Fruit fly (Drosophila melanogaster) whole organism, embryonic: ENCODE data around the gene SecCl.

Experiments used
- Awh ChIP-seq: fragments of 200-800 bp; sonication (Bioruptor generic); IDR thresholded peaks from 2 replicates; pipeline ENCODE4, ENCODE4 v1.3.6; 2022; ENCODE audit warnings: missing biosample characterization, missing genetic modification characterization
- Blimp-1 ChIP-seq: fragments of 200-800 bp; sonication (Bioruptor generic); optimal IDR thresholded peaks from 3 replicates; lab custom pipeline; 2018; ENCODE audit warnings: missing biosample characterization, missing genetic modification characterization, mild to moderate bottlenecking, moderate library complexity, missing genetic modification reagents
- CG10959 ChIP-seq: fragments of 200-800 bp; sonication (Bioruptor generic); IDR thresholded peaks from 2 replicates; pipeline ENCODE4 v1.3.6; 2022; ENCODE audit warnings: missing biosample characterization, missing genetic modification characterization
- CG11398 ChIP-seq: fragments of 200-800 bp; sonication (Bioruptor generic); optimal IDR thresholded peaks from 2 replicates; lab custom pipeline; 2016; ENCODE audit warnings: missing biosample characterization, missing genetic modification characterization
- CG11723 ChIP-seq: fragments of 200-800 bp; sonication (Bioruptor generic); optimal IDR thresholded peaks from 2 replicates; lab custom pipeline; 2017; ENCODE audit warnings: missing biosample characterization, mild to moderate bottlenecking, missing genetic modification characterization
- CG1233 ChIP-seq: fragments of 200-800 bp; sonication (Bioruptor generic); optimal IDR thresholded peaks from 4 replicates; lab custom pipeline; 2018; ENCODE audit warnings: missing biosample characterization, mild to moderate bottlenecking, missing genetic modification characterization
- CG13296 ChIP-seq: fragments of 200-800 bp; sonication (Bioruptor generic); optimal IDR thresholded peaks from 3 replicates; lab custom pipeline; 2018; ENCODE audit warnings: missing biosample characterization, mild to moderate bottlenecking, missing genetic modification characterization
- CG1647 ChIP-seq: fragments of 200-800 bp; sonication (Bioruptor generic); optimal IDR thresholded peaks from 3 replicates; lab custom pipeline; 2016; ENCODE audit warnings: missing biosample characterization, missing genetic modification characterization
- CG17568 ChIP-seq: fragments of 200-800 bp; sonication (Bioruptor generic); optimal IDR thresholded peaks from 2 replicates; lab custom pipeline; 2018; ENCODE audit warnings: missing biosample characterization, mild to moderate bottlenecking, missing genetic modification characterization, moderate library complexity
- CG17802 ChIP-seq: fragments of 200-800 bp; sonication (Bioruptor generic); optimal IDR thresholded peaks from 2 replicates; lab custom pipeline; 2018; ENCODE audit warnings: missing biosample characterization, mild to moderate bottlenecking, missing genetic modification characterization, moderate library complexity
- CG17829 ChIP-seq: fragments of 200-800 bp; optimal IDR thresholded peaks from 2 replicates; lab custom pipeline; 2019; ENCODE audit warnings: missing biosample characterization, mild to moderate bottlenecking, missing genetic modification characterization, moderate library complexity
- CG2120 ChIP-seq: fragments of 200-800 bp; sonication (Bioruptor generic); optimal IDR thresholded peaks from 3 replicates; lab custom pipeline; 2016; ENCODE audit warnings: missing biosample characterization, missing genetic modification characterization
- CG33557 ChIP-seq: fragments of 200-800 bp; sonication (Bioruptor generic); optimal IDR thresholded peaks from 2 replicates; lab custom pipeline; 2019; ENCODE audit warnings: missing biosample characterization, mild to moderate bottlenecking, missing genetic modification characterization, moderate library complexity
- CG34376 ChIP-seq: fragments of 200-800 bp; sonication (Bioruptor generic); optimal IDR thresholded peaks from 2 replicates; lab custom pipeline; 2018; ENCODE audit warnings: missing biosample characterization, mild to moderate bottlenecking, missing genetic modification characterization
- CG4328 ChIP-seq: fragments of 200-800 bp; sonication (Bioruptor generic); optimal IDR thresholded peaks from 3 replicates; lab custom pipeline; 2017; ENCODE audit warnings: missing biosample characterization, missing genetic modification reagents, missing genetic modification characterization
- CG6175 ChIP-seq: fragments of 200-800 bp; sonication (Bioruptor generic); IDR thresholded peaks from 3 replicates; pipeline ENCODE4 v1.3.6; 2022; ENCODE audit warnings: missing biosample characterization, missing genetic modification characterization
- CG6272 ChIP-seq: fragments of 200-800 bp; sonication (Bioruptor generic); IDR thresholded peaks from 2 replicates; pipeline ENCODE4 v1.3.6; 2022; ENCODE audit warnings: missing biosample characterization, missing genetic modification characterization
- CG6654 ChIP-seq: fragments of 200-800 bp; sonication (Bioruptor generic); optimal IDR thresholded peaks from 2 replicates; lab custom pipeline; 2017; ENCODE audit warnings: missing biosample characterization, mild to moderate bottlenecking, missing genetic modification characterization
- CG6813 ChIP-seq: fragments of 200-800 bp; sonication (Bioruptor generic); optimal IDR thresholded peaks from 2 replicates; lab custom pipeline; 2017; ENCODE audit warnings: missing biosample characterization, missing genetic modification characterization, mild to moderate bottlenecking, moderate library complexity, missing genetic modification reagents
- CG9932 ChIP-seq: fragments of 200-800 bp; sonication (Bioruptor generic); IDR thresholded peaks from 2 replicates; pipeline ENCODE4 v1.3.6; 2022; ENCODE audit warnings: missing biosample characterization, missing genetic modification characterization
- CTCF ChIP-seq: fragments of 200-800 bp; sonication (Bioruptor generic); optimal IDR thresholded peaks from 2 replicates; lab custom pipeline; 2017; ENCODE audit warnings: missing biosample characterization, mild to moderate bottlenecking, missing genetic modification characterization, moderate library complexity
- D19A ChIP-seq: fragments of 200-800 bp; optimal IDR thresholded peaks from 3 replicates; lab custom pipeline; 2019; ENCODE audit warnings: missing biosample characterization, mild to moderate bottlenecking, missing genetic modification characterization, moderate library complexity
- Dek ChIP-seq: fragments of 200-800 bp; sonication (Bioruptor generic); optimal IDR thresholded peaks from 3 replicates; lab custom pipeline; 2019; ENCODE audit warnings: missing biosample characterization, mild to moderate bottlenecking, missing genetic modification characterization, moderate library complexity
- Dip2 ChIP-seq: fragments of 200-800 bp; sonication (Bioruptor generic); IDR thresholded peaks from 2 replicates; pipeline ENCODE4 v1.3.6; 2022; ENCODE audit warnings: missing biosample characterization, missing genetic modification characterization
- Dp ChIP-seq: fragments of 200-800 bp; sonication (Bioruptor generic); optimal IDR thresholded peaks from 2 replicates; lab custom pipeline; 2018; ENCODE audit warnings: missing biosample characterization, mild to moderate bottlenecking, missing genetic modification characterization, moderate library complexity
- E2f2 ChIP-seq: fragments of 200-800 bp; sonication (Bioruptor generic); IDR thresholded peaks from 2 replicates; pipeline ENCODE4 v1.3.6; 2022; ENCODE audit warnings: missing biosample characterization, missing genetic modification characterization
- Hr51 ChIP-seq, 2 experiments: fragments of 200-800 bp; sonication (Bioruptor generic); optimal IDR thresholded peaks; 2 replicates in 1 of 2; 3 replicates in 1 of 2; lab custom pipeline; 2016 to 2018; ENCODE audit warnings: missing biosample characterization in 2 of 2, missing genetic modification characterization in 2 of 2, mild to moderate bottlenecking in 1 of 2, moderate library complexity in 1 of 2
- Hsf ChIP-seq: fragments of 200-800 bp; sonication (Bioruptor generic); optimal IDR thresholded peaks from 3 replicates; lab custom pipeline; 2016; ENCODE audit warnings: missing biosample characterization, missing genetic modification characterization
- NC2β ChIP-seq: fragments of 200-800 bp; sonication (Bioruptor generic); optimal IDR thresholded peaks from 2 replicates; lab custom pipeline; 2016; ENCODE audit warnings: missing biosample characterization, missing genetic modification characterization
- Six4 ChIP-seq: fragments of 200-800 bp; sonication (Bioruptor generic); optimal IDR thresholded peaks from 2 replicates; lab custom pipeline; 2016; ENCODE audit warnings: missing biosample characterization, missing genetic modification characterization
- Sox100B ChIP-seq: fragments of 200-800 bp; sonication (Bioruptor generic); optimal IDR thresholded peaks from 3 replicates; lab custom pipeline; 2018; ENCODE audit warnings: missing biosample characterization, mild to moderate bottlenecking, missing genetic modification characterization
- Trl ChIP-seq, 3 experiments: fragments of >200 bp in 2 of 3; fragments of 200-800 bp in 1 of 3; sonication (Bioruptor generic) in 1 of 3; optimal IDR thresholded peaks; 2 replicates in 1 of 3; 3 replicates in 2 of 3; lab custom pipeline; 2016 to 2017; ENCODE audit warnings: missing biosample characterization in 1 of 3, missing genetic modification characterization in 1 of 3
- Xbp1 ChIP-seq: fragments of 200-800 bp; sonication (Bioruptor generic); optimal IDR thresholded peaks from 3 replicates; lab custom pipeline; 2016; ENCODE audit warnings: missing biosample characterization, mild to moderate bottlenecking, missing genetic modification characterization
- az2 ChIP-seq: fragments of 200-800 bp; sonication (Bioruptor generic); optimal IDR thresholded peaks from 3 replicates; lab custom pipeline; 2016; ENCODE audit warnings: missing biosample characterization, missing genetic modification characterization
- crp ChIP-seq, 2 experiments: fragments of 200-800 bp; sonication (Bioruptor generic); optimal IDR thresholded peaks; 2 replicates in 1 of 2; 3 replicates in 1 of 2; lab custom pipeline; 2017; ENCODE audit warnings: missing biosample characterization in 2 of 2, missing genetic modification characterization in 2 of 2, mild to moderate bottlenecking in 1 of 2, moderate library complexity in 1 of 2
- dati ChIP-seq: fragments of 200-800 bp; sonication (Bioruptor generic); IDR thresholded peaks from 2 replicates; pipeline ENCODE4 v1.3.6; 2022; ENCODE audit warnings: missing biosample characterization, missing genetic modification characterization
- fd102C ChIP-seq: fragments of 200-800 bp; sonication (Bioruptor generic); optimal IDR thresholded peaks from 2 replicates; lab custom pipeline; 2018; ENCODE audit warnings: missing biosample characterization, mild to moderate bottlenecking, missing genetic modification characterization, moderate library complexity
- gfzf ChIP-seq: fragments of 200-800 bp; sonication (Bioruptor generic); optimal IDR thresholded peaks from 2 replicates; lab custom pipeline; 2016; ENCODE audit warnings: missing biosample characterization, mild to moderate bottlenecking, missing genetic modification characterization, moderate library complexity
- ind ChIP-seq: fragments of 200-800 bp; sonication (Bioruptor generic); optimal IDR thresholded peaks from 3 replicates; lab custom pipeline; 2016; ENCODE audit warnings: missing biosample characterization, missing genetic modification characterization
- jumu ChIP-seq: fragments of 200-800 bp; sonication (Bioruptor generic); optimal IDR thresholded peaks from 3 replicates; lab custom pipeline; 2016; ENCODE audit warnings: missing biosample characterization, missing genetic modification characterization
- klu ChIP-seq: fragments of 200-800 bp; sonication (Bioruptor generic); IDR thresholded peaks from 2 replicates; pipeline ENCODE4 v1.3.6; 2022; ENCODE audit warnings: missing biosample characterization, missing genetic modification characterization
- lab ChIP-seq: fragments of 200-800 bp; sonication (Bioruptor generic); optimal IDR thresholded peaks from 3 replicates; lab custom pipeline; 2017; ENCODE audit warnings: missing biosample characterization, missing genetic modification characterization, mild to moderate bottlenecking, moderate library complexity, missing genetic modification reagents
- nau ChIP-seq: fragments of 200-800 bp; sonication (Bioruptor generic); optimal IDR thresholded peaks from 3 replicates; lab custom pipeline; 2017; ENCODE audit warnings: missing biosample characterization, mild to moderate bottlenecking, missing genetic modification characterization, missing genetic modification reagents
- phol ChIP-seq: fragments of 200-800 bp; sonication (Bioruptor generic); optimal IDR thresholded peaks from 3 replicates; lab custom pipeline; 2018; ENCODE audit warnings: missing biosample characterization, mild to moderate bottlenecking, missing genetic modification characterization, moderate library complexity
- pita ChIP-seq: fragments of 200-800 bp; sonication (Bioruptor generic); optimal IDR thresholded peaks from 2 replicates; lab custom pipeline; 2017; ENCODE audit warnings: missing biosample characterization, mild to moderate bottlenecking, missing genetic modification characterization
- row ChIP-seq: fragments of 200-800 bp; sonication (Bioruptor generic); IDR thresholded peaks from 3 replicates; pipeline ENCODE4 v1.3.6; 2022; ENCODE audit warnings: missing biosample characterization, missing genetic modification characterization
- sens ChIP-seq: fragments of 200-800 bp; sonication (Bioruptor generic); peaks from one replicate; lab custom pipeline; 2016; ENCODE audit warnings: missing biosample characterization, missing genetic modification characterization
- tll ChIP-seq, 2 experiments: fragments of 200-800 bp in 1 of 2; fragments of >200 bp in 1 of 2; sonication (Bioruptor generic) in 1 of 2; optimal IDR thresholded peaks; 2 replicates each; lab custom pipeline; 2017 to 2019; ENCODE audit warnings: missing biosample characterization in 2 of 2, missing genetic modification characterization in 2 of 2, mild to moderate bottlenecking in 1 of 2, moderate library complexity in 1 of 2
- tx ChIP-seq: fragments of 200-800 bp; sonication (Bioruptor generic); optimal IDR thresholded peaks from 2 replicates; lab custom pipeline; 2016; ENCODE audit warnings: missing biosample characterization, missing genetic modification characterization
- vvl ChIP-seq: fragments of 200-800 bp; sonication (Bioruptor generic); IDR thresholded peaks from 2 replicates; pipeline ENCODE4 v1.3.6; 2022; ENCODE audit warnings: missing biosample characterization, missing genetic modification characterization

SecCl gene

DNA sequence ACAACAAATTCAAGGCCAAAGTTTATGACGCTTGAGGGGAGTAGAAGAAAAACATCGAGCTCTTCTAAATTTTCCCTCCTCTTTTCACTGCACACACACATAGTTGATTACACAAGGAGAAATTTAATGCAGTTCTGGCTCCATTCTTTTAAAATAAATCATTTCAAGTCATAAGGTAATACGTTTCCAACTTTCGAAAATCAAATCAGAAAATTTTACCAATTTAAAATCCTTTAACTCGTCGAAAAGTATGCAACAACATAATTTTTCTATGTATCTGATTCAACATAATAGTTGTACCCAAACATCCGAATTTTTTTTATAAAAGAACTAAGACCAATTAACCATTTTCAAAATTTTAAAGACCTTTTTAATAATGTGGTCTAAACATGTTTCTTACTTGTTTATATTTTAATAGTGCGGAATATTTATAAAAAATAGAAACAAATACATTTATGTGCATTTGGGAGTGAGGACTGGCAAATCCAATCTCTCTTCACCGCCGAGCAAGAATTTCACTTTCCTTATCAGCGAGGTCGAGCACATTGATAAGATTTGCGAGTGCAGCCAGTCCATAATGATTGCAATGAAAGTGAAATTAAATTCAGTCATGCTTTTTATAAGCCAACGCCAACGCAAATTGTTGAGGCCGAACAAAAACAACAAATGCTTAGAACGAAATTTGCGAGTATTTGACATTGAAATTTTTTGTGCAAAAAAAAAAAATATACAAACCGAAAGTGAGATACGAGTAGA is 36.3 kb downstream of the SecCl start (continued):
- TF ChIP-seq crp (GFP tag; optimal IDR thresholded peaks at IDR 0.05; lab: Kevin White, UChicago): no peak
- no peak for TF ChIP-seq CG11398 (GFP tag; lab: Kevin White, UChicago)
- no peak for TF ChIP-seq Awh (GFP tag; lab: Robert Waterston, UW)
- TF ChIP-seq CG6654 (GFP tag; lab: Kevin White, UChicago): no peak
- TF ChIP-seq vvl (GFP tag; lab: Robert Waterston, UW): no peak
- TF ChIP-seq E2f2 (GFP tag; lab: Robert Waterston, UW): no peak
- peak; percentile 11 for TF ChIP-seq Hsf
- TF ChIP-seq CG17568 (GFP tag; lab: Kevin White, UChicago): no peak
- TF ChIP-seq CG17829 (tag; lab: Kevin White, UChicago): peak; percentile 1
- peak; percentile 22 for TF ChIP-seq phol
- TF ChIP-seq sens (GFP tag; lab: Kevin White, UChicago): peak; percentile 67
- TF ChIP-seq CG1233 (GFP tag; lab: Kevin White, UChicago): no peak
- TF ChIP-seq CG9932 (GFP tag; lab: Robert Waterston, UW): 0 out of 2 replicates have a peak, but pooled peaks have one; percentile 5
- TF ChIP-seq Dp: no peak
- no peak for TF ChIP-seq Sox100B (GFP tag; lab: Kevin White, UChicago)
- TF ChIP-seq fd102C (GFP tag; lab: Kevin White, UChicago): no peak
- TF ChIP-seq CG34376 (GFP tag; lab: Kevin White, UChicago): no peak
- no peak for TF ChIP-seq CTCF (GFP tag; lab: Kevin White, UChicago)
- TF ChIP-seq Trl (optimal IDR thresholded peaks at IDR 0.05; lab: Kevin White, UChicago): no peak
- no peak for TF ChIP-seq Trl (GFP tag; optimal IDR thresholded peaks at IDR 0.05; lab: Kevin White, UChicago)
- TF ChIP-seq gfzf (GFP tag; lab: Kevin White, UChicago): no peak
- no peak for TF ChIP-seq jumu (GFP tag; lab: Kevin White, UChicago)
- no peak for TF ChIP-seq CG33557 (GFP tag; lab: Kevin White, UChicago)
- TF ChIP-seq D19A (tag; lab: Kevin White, UChicago): no peak
- TF ChIP-seq nau (GFP tag; lab: Kevin White, UChicago): no peak
- no peak for TF ChIP-seq dati (GFP tag; lab: Robert Waterston, UW)
- no peak for TF ChIP-seq pita
- no peak for TF ChIP-seq lab
- peak; percentile 12 for TF ChIP-seq Blimp-1 (GFP tag; lab: Kevin White, UChicago)
- TF ChIP-seq CG6175 (GFP tag; lab: Robert Waterston, UW): no peak
- no peak for TF ChIP-seq ind (GFP tag; lab: Kevin White, UChicago)
- TF ChIP-seq NC2β: no peak
- no peak for TF ChIP-seq CG10959
- TF ChIP-seq CG17802: no peak
- peak; percentile 34 for TF ChIP-seq CG2120 (GFP tag; lab: Kevin White, UChicago)
- no peak for TF ChIP-seq klu (GFP tag; lab: Robert Waterston, UW)
- no peak for TF ChIP-seq Dek (tag; lab: Kevin White, UChicago)
- TF ChIP-seq CG6813 (GFP tag; lab: Kevin White, UChicago): no peak
- no peak for TF ChIP-seq tx (GFP tag; lab: Kevin White, UChicago)
- TF ChIP-seq row: peak; percentile 21; the same call in 1 of the 3 replicates
- no peak for TF ChIP-seq tll (GFP tag; optimal IDR thresholded peaks at IDR 0.05; lab: Kevin White, UChicago)
- TF ChIP-seq CG13296 (GFP tag; lab: Kevin White, UChicago): no peak
- no peak for TF ChIP-seq Six4
- no peak for TF ChIP-seq CG4328 (GFP tag; lab: Kevin White, UChicago)
- TF ChIP-seq Hr51 (GFP tag; optimal IDR thresholded peaks at IDR 0.05; lab: Kevin White, UChicago): no peak
- no peak for TF ChIP-seq Dip2
- no peak for TF ChIP-seq CG1647 (GFP tag; lab: Kevin White, UChicago)
- peak; percentile 5 for TF ChIP-seq az2
- TF ChIP-seq CG6272 (GFP tag; lab: Robert Waterston, UW): no peak
- no peak for TF ChIP-seq CG11723 (GFP tag; lab: Kevin White, UChicago)
- no peak for TF ChIP-seq Xbp1 (GFP tag; lab: Kevin White, UChicago)
